Worm (Caenorhabditis elegans): ENCODE data around the gene nduv-2.

ce11 chrV:13653713-13654393 is 28.5 kb upstream of the nduv-2 start, which contains the start of gene lpin-1:
- TF ChIP-seq mep-1 (tag; optimal IDR thresholded peaks at IDR 0.05) (peak; percentile 40), skn-1 (tag; optimal IDR thresholded peaks at IDR 0.05) (no peak), mxl-3 (GFP tag; optimal IDR thresholded peaks at IDR 0.05) (peak; percentile 70), php-3 (GFP tag; IDR thresholded peaks at IDR 0.05) (no peak), unc-39 (tag; optimal IDR thresholded peaks at IDR 0.05) (no peak)

Measured in whole organism, L4 larva.